Worm (Caenorhabditis elegans) whole organism, L4 larva: Measurements from ENCODE around the gene C23F12.4.

Experiments used
- Y75B8A.6 ChIP-seq: fragments of 200-800 bp; sonication (Bioruptor generic); IDR thresholded peaks from 2 replicates; pipeline ENCODE4 v1.3.6; 2022; ENCODE audit warnings: missing genetic modification reagents, missing genetic modification characterization, missing compliant biosample characterization
- dpl-1 ChIP-seq: fragments of 150-350 bp; optimal IDR thresholded peaks from 2 replicates; lab custom pipeline; 2014; ENCODE audit warnings: missing biosample characterization, missing genetic modification reagents, missing genetic modification characterization
- fkh-10 ChIP-seq: fragments of 150-350 bp; optimal IDR thresholded peaks from 2 replicates; lab custom pipeline; 2014; ENCODE audit warnings: missing biosample characterization, missing genetic modification reagents, missing genetic modification characterization
- jun-1 ChIP-seq: fragments of 150-350 bp; optimal IDR thresholded peaks from 2 replicates; lab custom pipeline; 2014; ENCODE audit warnings: missing biosample characterization, missing genetic modification reagents, missing genetic modification characterization
- nhr-11 ChIP-seq: fragments of 150-350 bp; optimal IDR thresholded peaks from 2 replicates; lab custom pipeline; 2014; ENCODE audit warnings: missing biosample characterization, missing genetic modification characterization
- nhr-76 ChIP-seq: fragments of 150-350 bp; optimal IDR thresholded peaks from 2 replicates; lab custom pipeline; 2014; ENCODE audit warnings: missing biosample characterization, missing genetic modification characterization
- pqm-1 ChIP-seq: sonication (generic microtip); optimal IDR thresholded peaks from 2 replicates; lab custom pipeline; 2017; ENCODE audit warnings: missing biosample characterization, missing genetic modification characterization
- unc-62 ChIP-seq, 3 experiments: fragments of 150-350 bp in 1 of 3; sonication (generic microtip); optimal IDR thresholded peaks in 2 of 3; peaks in 1 of 3; 1 replicate in 1 of 3; 2 replicates in 2 of 3; lab custom pipeline; 2014 to 2017; ENCODE audit warnings: missing biosample characterization in 3 of 3, missing genetic modification characterization in 3 of 3, missing genetic modification reagents in 3 of 3, missing genotype in 1 of 3

- TF ChIP-seq Y75B8A.6 (GFP tag; lab: Robert Waterston, UW) (no peak), nhr-76 (tag; lab: Kevin White, UChicago) (no peak), fkh-10 (GFP tag; lab: Kevin White, UChicago) (no peak), dpl-1 (GFP tag; lab: Kevin White, UChicago) (no peak), unc-62 (GFP tag; optimal IDR thresholded peaks at IDR 0.05 in 1 of 2; lab: Kevin White, UChicago) (no peak), unc-62 (tag; optimal IDR thresholded peaks at IDR 0.05; lab: Kevin White, UChicago) (no peak), nhr-11 (tag; lab: Kevin White, UChicago) (no peak), pqm-1 (tag; lab: Kevin White, UChicago) (no peak), jun-1 (no peak)
These were observed 14.8 kb downstream of the C23F12.4 start for ce11 chrX:9401963-9402362.
